Worm (Caenorhabditis elegans): Measurements from ENCODE around the gene fbxa-56.

ce11 chrIII:950472-950871 is 12.6 kb upstream of the fbxa-56 start, which contains the start of the genes fbxa-67 and fbxa-11:
- TF ChIP-seq skn-1 (tag; optimal IDR thresholded peaks at IDR 0.05) (no peak), ama-1 (optimal IDR thresholded peaks at IDR 0.05) (no peak), aha-1 (tag) (no peak), aly-2 (tag; optimal IDR thresholded peaks at IDR 0.05) (no peak), mdl-1 (tag; optimal IDR thresholded peaks at IDR 0.05) (no peak), nhr-11 (tag; optimal IDR thresholded peaks at IDR 0.05) (no peak), mdt-29 (GFP tag; IDR thresholded peaks at IDR 0.05) (no peak), lin-13 (GFP tag; optimal IDR thresholded peaks at IDR 0.05) (no peak), unc-130 (GFP tag; optimal IDR thresholded peaks at IDR 0.05) (no peak), ztf-11 (tag; optimal IDR thresholded peaks at IDR 0.05) (no peak)

All from whole organism, L4 larva.